Fruit fly (Drosophila melanogaster): Measurements from ENCODE around the gene CG11398.

Gene CG11398

DNA sequence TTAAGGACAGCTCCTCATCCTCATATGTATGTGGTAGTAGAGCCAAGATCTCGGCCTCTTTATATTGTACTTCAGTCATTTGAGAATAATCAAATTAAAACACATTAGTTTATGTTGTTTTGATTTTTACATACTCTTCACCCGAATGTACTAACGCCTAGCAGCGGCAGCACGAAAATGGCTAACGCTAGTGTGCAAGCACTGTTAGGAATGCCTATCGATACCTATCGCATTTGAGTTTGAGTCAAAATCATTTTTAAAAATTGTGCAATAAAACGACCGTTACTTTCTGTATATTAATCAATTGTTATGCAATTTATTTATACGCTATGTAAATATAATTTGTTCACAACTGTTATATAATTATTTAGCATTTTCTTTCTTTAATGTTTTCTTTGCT lies at the start of gene CG11398 (continued):
- no peak for TF ChIP-seq Eip74EF (GFP tag; optimal IDR thresholded peaks at IDR 0.05)
- TF ChIP-seq CG2875 (GFP tag; optimal IDR thresholded peaks at IDR 0.05) = no peak
- no peak for TF ChIP-seq Tbp (GFP tag; optimal IDR thresholded peaks at IDR 0.05)
- TF ChIP-seq Rfx (GFP tag; IDR thresholded peaks at IDR 0.05) = no peak
- TF ChIP-seq stc (GFP tag; IDR thresholded peaks at IDR 0.05) = no peak
- TF ChIP-seq CoRest (tag; optimal IDR thresholded peaks at IDR 0.05) = peak; percentile 71
- TF ChIP-seq kah (GFP tag; optimal IDR thresholded peaks at IDR 0.05) = no peak
- TF ChIP-seq CG11247 (GFP tag; IDR thresholded peaks at IDR 0.05) = no peak
- TF ChIP-seq chm (GFP tag; IDR thresholded peaks at IDR 0.05) = no peak
- TF ChIP-seq Sox102F (GFP tag; optimal IDR thresholded peaks at IDR 0.05) = no peak
- no peak for TF ChIP-seq CG32532 (GFP tag; IDR thresholded peaks at IDR 0.05)
- no peak for TF ChIP-seq CG6175 (GFP tag; IDR thresholded peaks at IDR 0.05)
- TF ChIP-seq MBD-R2 (GFP tag; IDR thresholded peaks at IDR 0.05) = peak; percentile 82
- peak; percentile 68 for TF ChIP-seq inv (GFP tag; IDR thresholded peaks at IDR 0.05; ENCODE audit: partially characterized antibody)
- TF ChIP-seq CG6254 (GFP tag; optimal IDR thresholded peaks at IDR 0.05) = no peak
- TF ChIP-seq jing (GFP tag; optimal IDR thresholded peaks at IDR 0.05) = no peak
- TF ChIP-seq CG12659 (GFP tag; optimal IDR thresholded peaks at IDR 0.05) = no peak
- no peak for TF ChIP-seq wor (GFP tag; IDR thresholded peaks at IDR 0.05)
- TF ChIP-seq CG13424 (tag; optimal IDR thresholded peaks at IDR 0.05) = no peak
- TF ChIP-seq dmrt99B (tag; optimal IDR thresholded peaks at IDR 0.05) = no peak
- TF ChIP-seq kni (GFP tag; optimal IDR thresholded peaks at IDR 0.05) = no peak
- no peak for TF ChIP-seq Mrtf (GFP tag; IDR thresholded peaks at IDR 0.05)
- TF ChIP-seq CG3163 (GFP tag; optimal IDR thresholded peaks at IDR 0.05) = no peak
- TF ChIP-seq Neu2 (GFP tag; optimal IDR thresholded peaks at IDR 0.05; ENCODE audit: borderline replicate concordance) = no peak
- TF ChIP-seq CG10321 (GFP tag; IDR thresholded peaks at IDR 0.05) = no peak
- no peak for TF ChIP-seq schlank (tag; optimal IDR thresholded peaks at IDR 0.05)
- no peak for TF ChIP-seq TFAM (GFP tag; optimal IDR thresholded peaks at IDR 0.05)
- no peak for TF ChIP-seq sd (tag; optimal IDR thresholded peaks at IDR 0.05)
- no peak for TF ChIP-seq Stat92E (GFP tag; optimal IDR thresholded peaks at IDR 0.05)
- peak; percentile 55 for TF ChIP-seq HmgZ (tag; optimal IDR thresholded peaks at IDR 0.05)
- TF ChIP-seq ara (GFP tag; IDR thresholded peaks at IDR 0.05) = no peak
- TF ChIP-seq Awh (GFP tag; IDR thresholded peaks at IDR 0.05) = no peak
- TF ChIP-seq NFAT (GFP tag; IDR thresholded peaks at IDR 0.05) = no peak
- no peak for TF ChIP-seq ken (GFP tag; IDR thresholded peaks at IDR 0.05)
- no peak for TF ChIP-seq Fer3 (tag; optimal IDR thresholded peaks at IDR 0.05)
- no peak for TF ChIP-seq CG10431 (GFP tag; optimal IDR thresholded peaks at IDR 0.05)
- TF ChIP-seq pnt (GFP tag; optimal IDR thresholded peaks at IDR 0.05) = no peak
- TF ChIP-seq CTCF (GFP tag; optimal IDR thresholded peaks at IDR 0.05) = peak; percentile 45
- no peak for TF ChIP-seq bowl (GFP tag; IDR thresholded peaks at IDR 0.05)
- no peak for TF ChIP-seq fd3F (GFP tag; optimal IDR thresholded peaks at IDR 0.05)
- TF ChIP-seq CG10565 (GFP tag; optimal IDR thresholded peaks at IDR 0.05) = no peak
- no peak for TF ChIP-seq ftz-f1 (GFP tag; optimal IDR thresholded peaks at IDR 0.05)
- TF ChIP-seq Drgx (GFP tag; IDR thresholded peaks at IDR 0.05) = no peak
- no peak for TF ChIP-seq jigr1 (GFP tag; IDR thresholded peaks at IDR 0.05)
- no peak for TF ChIP-seq CG15073 (GFP tag; optimal IDR thresholded peaks at IDR 0.05)
- no peak for TF ChIP-seq lab (GFP tag; optimal IDR thresholded peaks at IDR 0.05)
- no peak for TF ChIP-seq lbe (GFP tag; optimal IDR thresholded peaks at IDR 0.05)
- TF ChIP-seq cg (GFP tag; optimal IDR thresholded peaks at IDR 0.05) = no peak
- TF ChIP-seq CG10209 (GFP tag; optimal IDR thresholded peaks at IDR 0.05) = no peak
- TF ChIP-seq Asciz (GFP tag; optimal IDR thresholded peaks at IDR 0.05) = no peak
- no peak for TF ChIP-seq HLH3B (GFP tag; IDR thresholded peaks at IDR 0.05)
- TF ChIP-seq btn (GFP tag; optimal IDR thresholded peaks at IDR 0.05) = no peak

Data from whole organism, embryonic.